Worm (Caenorhabditis elegans): ENCODE results near the gene ndab-1.

DNA sequence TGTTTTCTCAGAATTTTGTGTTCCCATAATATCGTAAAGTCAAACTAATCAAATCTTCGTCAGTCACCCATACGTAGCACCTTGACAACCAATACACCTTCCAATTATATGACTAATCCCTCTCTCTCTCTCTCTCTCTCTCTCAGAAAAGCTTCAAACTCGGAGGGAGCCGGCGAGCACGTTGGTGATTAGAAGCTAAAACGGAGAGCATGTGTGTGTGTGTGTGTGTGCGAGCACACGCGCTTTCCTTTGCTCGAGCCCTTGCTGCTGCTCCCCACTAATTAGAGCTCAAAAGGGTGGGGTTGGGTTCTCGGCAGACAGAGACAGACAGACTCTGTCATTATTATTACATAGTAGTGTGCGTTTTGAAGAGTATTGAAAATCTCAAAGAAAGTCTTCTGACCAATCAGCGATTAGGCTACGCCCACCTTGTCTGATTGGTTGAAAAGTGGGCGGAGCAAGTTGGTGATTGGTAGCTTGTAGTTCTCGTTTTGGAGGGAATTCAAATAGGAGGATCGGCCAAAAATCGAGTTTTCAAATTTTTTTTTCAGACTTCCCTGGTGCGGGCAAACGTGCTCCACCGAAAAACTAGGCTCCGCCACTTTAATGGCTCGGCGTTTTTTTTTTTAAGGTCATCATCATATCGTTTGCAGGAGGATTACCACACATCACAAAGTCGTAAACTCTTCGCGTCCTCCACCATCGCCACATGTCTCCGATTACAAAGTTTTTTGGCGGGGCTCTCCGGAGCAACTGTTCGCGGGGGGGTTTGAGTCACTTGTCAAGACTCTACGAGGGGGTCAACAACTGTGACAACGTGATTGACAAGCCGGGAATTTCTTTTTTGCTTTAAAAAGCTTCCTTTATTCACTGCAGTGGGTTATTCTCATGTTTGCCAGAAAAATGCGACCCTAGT lies 19.8 kb upstream of the ndab-1 start:
- peak; percentile 14 for TF ChIP-seq ces-1 (GFP tag; optimal IDR thresholded peaks at IDR 0.05)
- no peak for TF ChIP-seq pha-4 (tag; optimal IDR thresholded peaks at IDR 0.05)
- no peak for TF ChIP-seq mep-1 (tag; optimal IDR thresholded peaks at IDR 0.05)
- no peak for TF ChIP-seq snpc-4 (tag; optimal IDR thresholded peaks at IDR 0.05)
- no peak for TF ChIP-seq sptf-1 (tag; optimal IDR thresholded peaks at IDR 0.05)
- TF ChIP-seq nhr-12 (tag; optimal IDR thresholded peaks at IDR 0.05): no peak
- TF ChIP-seq blmp-1 (tag; optimal IDR thresholded peaks at IDR 0.05): no peak
- TF ChIP-seq lsy-2 (tag; optimal IDR thresholded peaks at IDR 0.05): no peak
- peak; percentile 85 for TF ChIP-seq unc-62 (GFP tag; optimal IDR thresholded peaks at IDR 0.05)
- TF ChIP-seq elt-3 (tag; optimal IDR thresholded peaks at IDR 0.05): no peak
- TF ChIP-seq unc-39 (tag; optimal IDR thresholded peaks at IDR 0.05): no peak
- TF ChIP-seq nhr-28 (tag; optimal IDR thresholded peaks at IDR 0.05): no peak

Data from whole organism, mixed stage, embryonic.